Worm (Caenorhabditis elegans) whole organism, mixed stage, embryonic: ENCODE results near the gene gldi-6.

Source experiments
- blmp-1 ChIP-seq: fragments of 150-350 bp; optimal IDR thresholded peaks from 2 replicates; lab custom pipeline; 2014; ENCODE audit warnings: missing biosample characterization, missing genetic modification characterization
- mab-5 ChIP-seq: fragments of 150-350 bp; optimal IDR thresholded peaks from 2 replicates; lab custom pipeline; 2014; ENCODE audit warnings: missing biosample characterization, missing genetic modification characterization
- mls-2 ChIP-seq: sonication (generic microtip); optimal IDR thresholded peaks from 2 replicates; lab custom pipeline; 2016; ENCODE audit warnings: mild to moderate bottlenecking, missing genetic modification characterization, moderate library complexity, missing compliant biosample characterization
- nhr-237 ChIP-seq: fragments of 150-350 bp; optimal IDR thresholded peaks from 2 replicates; lab custom pipeline; 2014; ENCODE audit warnings: missing biosample characterization, missing genetic modification characterization
- nhr-76 ChIP-seq: sonication (generic microtip); optimal IDR thresholded peaks from 2 replicates; lab custom pipeline; 2017; ENCODE audit warnings: missing biosample characterization, missing genetic modification characterization
- unc-39 ChIP-seq: fragments of 150-350 bp; optimal IDR thresholded peaks from 2 replicates; lab custom pipeline; 2014; ENCODE audit warnings: missing biosample characterization, missing genetic modification characterization
- ztf-11 ChIP-seq: fragments of 150-350 bp; optimal IDR thresholded peaks from 2 replicates; lab custom pipeline; 2014; ENCODE audit warnings: missing biosample characterization, missing genetic modification characterization

- TF ChIP-seq nhr-76 (tag; lab: Kevin White, UChicago) = no peak
- TF ChIP-seq unc-39 (tag; lab: Kevin White, UChicago) = no peak
- TF ChIP-seq blmp-1 (tag; lab: Kevin White, UChicago) = no peak
- no peak for TF ChIP-seq mab-5 (tag; lab: Kevin White, UChicago)
- TF ChIP-seq ztf-11 (tag; lab: Kevin White, UChicago) = no peak
- no peak for TF ChIP-seq mls-2 (tag; lab: Kevin White, UChicago)
- no peak for TF ChIP-seq nhr-237 (tag; lab: Kevin White, UChicago)
These were observed 6.8 kb downstream of the gldi-6 start, which contains the start of gene C16C8.11 for ce11 chrII:3453521-3453920.
